Worm (Caenorhabditis elegans): ENCODE data around the gene rpn-13.

rpn-13 gene

ce11 chrIII:6374947-6375415 is 33.3 kb upstream of the rpn-13 start, which contains the start of the genes rps-13 and nfx-1 (continued):
- TF ChIP-seq nfya-2 (GFP tag; IDR thresholded peaks at IDR 0.05) = no peak
- no peak for TF ChIP-seq hsf-1 (GFP tag; IDR thresholded peaks at IDR 0.05)
- peak; percentile 41 for TF ChIP-seq lin-54 (GFP tag; optimal IDR thresholded peaks at IDR 0.05)
- no peak for TF ChIP-seq snpc-1.1 (tag; optimal IDR thresholded peaks at IDR 0.05; ENCODE audit: insufficient read depth)
- TF ChIP-seq K11D2.4 (GFP tag; IDR thresholded peaks at IDR 0.05) = no peak
- TF ChIP-seq mxl-1 (tag; optimal IDR thresholded peaks at IDR 0.05) = no peak
- TF ChIP-seq K12H6.12 (tag; optimal IDR thresholded peaks at IDR 0.05) = peak; percentile 8
- no peak for TF ChIP-seq bed-1 (GFP tag; IDR thresholded peaks at IDR 0.05)
- no peak for TF ChIP-seq unc-62 (GFP tag; optimal IDR thresholded peaks at IDR 0.05)
- TF ChIP-seq nhr-120 (GFP tag; IDR thresholded peaks at IDR 0.05) = no peak
- TF ChIP-seq mcd-1 (GFP tag; IDR thresholded peaks at IDR 0.05) = peak; percentile 40; the same call in 1 of the 2 replicates
- no peak for TF ChIP-seq F57A8.1 (GFP tag; optimal IDR thresholded peaks at IDR 0.05)
- TF ChIP-seq madf-10 (tag; optimal IDR thresholded peaks at IDR 0.05) = no peak

DNA sequence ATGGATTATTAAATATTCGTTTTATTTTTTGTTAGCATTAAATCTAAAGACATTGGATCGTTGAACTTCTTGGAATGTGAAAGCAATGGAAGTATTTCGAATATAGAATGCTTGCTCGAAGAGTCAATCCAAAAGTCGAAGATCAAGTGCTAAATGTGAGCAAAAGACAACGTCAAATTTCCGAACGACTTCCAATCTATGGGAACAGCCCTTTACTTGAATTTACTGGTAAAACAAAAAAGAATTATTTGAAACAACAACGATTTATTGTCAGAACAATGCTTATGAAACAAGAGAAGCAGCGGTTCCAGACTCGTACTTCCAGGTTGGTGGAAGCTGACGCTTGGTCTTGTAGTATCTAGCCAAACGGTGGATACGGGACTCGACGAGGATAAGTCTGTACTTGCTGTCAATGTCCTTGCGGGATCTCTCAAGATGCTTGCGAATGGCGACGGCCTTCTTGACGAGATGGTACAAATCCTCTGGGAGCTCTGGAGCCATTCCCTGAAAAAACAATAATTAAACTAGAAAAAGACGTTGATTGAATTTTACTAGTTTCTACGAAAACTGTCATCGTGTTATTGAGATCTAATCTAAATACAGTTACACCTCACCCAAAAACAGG is 32.2 kb upstream of the rpn-13 start:
- peak; percentile 80 for TF ChIP-seq lin-26 (GFP tag; IDR thresholded peaks at IDR 0.05)
- TF ChIP-seq ceh-40 (GFP tag; IDR thresholded peaks at IDR 0.05) = peak; percentile 34; the same call in 1 of the 2 replicates
- TF ChIP-seq sptf-2 (GFP tag; optimal IDR thresholded peaks at IDR 0.05) = peak; percentile 49
- TF ChIP-seq lir-1 (GFP tag; conservative IDR thresholded peaks at IDR 0.05) = no peak
- TF ChIP-seq lin-40 (tag; optimal IDR thresholded peaks at IDR 0.05) = no peak
- TF ChIP-seq die-1 (tag; optimal IDR thresholded peaks at IDR 0.05) = peak; percentile 76
- TF ChIP-seq C06A6.2 (GFP tag; conservative IDR thresholded peaks at IDR 0.05) = no peak
- peak; percentile 67 for TF ChIP-seq snpc-1.1 (tag; optimal IDR thresholded peaks at IDR 0.05; ENCODE audit: insufficient read depth)
- TF ChIP-seq Y53G8AR.9 (GFP tag; conservative IDR thresholded peaks at IDR 0.05) = peak; percentile 86
- TF ChIP-seq athp-1 (tag; optimal IDR thresholded peaks at IDR 0.05) = peak; percentile 76
- no peak for TF ChIP-seq rpc-1 (optimal IDR thresholded peaks at IDR 0.05)
- TF ChIP-seq rpc-1 (tag; optimal IDR thresholded peaks at IDR 0.05) = peak; percentile 11
- TF ChIP-seq tbx-9 (tag; optimal IDR thresholded peaks at IDR 0.05; ENCODE audit: borderline replicate concordance) = no peak
- TF ChIP-seq nhr-27 (tag; optimal IDR thresholded peaks at IDR 0.05) = no peak
- TF ChIP-seq B0336.3 (GFP tag; IDR thresholded peaks at IDR 0.05) = peak; percentile 98
- peak; percentile 60 for TF ChIP-seq tbp1 (GFP tag; optimal IDR thresholded peaks at IDR 0.05)
- peak; percentile 99 for TF ChIP-seq him-1 (tag; optimal IDR thresholded peaks at IDR 0.05)
- TF ChIP-seq mel-28 (tag; optimal IDR thresholded peaks at IDR 0.05; ENCODE audit: borderline replicate concordance) = no peak
- TF ChIP-seq egrh-3 (GFP tag; IDR thresholded peaks at IDR 0.05) = no peak
- peak; percentile 57 for TF ChIP-seq T26A5.8 (tag; optimal IDR thresholded peaks at IDR 0.05)
- TF ChIP-seq zfh-2 (GFP tag; conservative IDR thresholded peaks at IDR 0.05) = no peak; the same call in 1 of the 2 replicates
- no peak for TF ChIP-seq ztf-22 (GFP tag; optimal IDR thresholded peaks at IDR 0.05)
- no peak for TF ChIP-seq ama-1 (optimal IDR thresholded peaks at IDR 0.05)
- TF ChIP-seq ama-1 (GFP tag; optimal IDR thresholded peaks at IDR 0.05) = peak in 1 of 2 experiments; percentile 82
- no peak for TF ChIP-seq egl-18 (GFP tag; IDR thresholded peaks at IDR 0.05)
- TF ChIP-seq cebp-1 (GFP tag; IDR thresholded peaks at IDR 0.05) = no peak
- peak; percentile 65 for TF ChIP-seq cebp-1 (tag; optimal IDR thresholded peaks at IDR 0.05)
- TF ChIP-seq bed-1 (GFP tag; IDR thresholded peaks at IDR 0.05) = no peak
- TF ChIP-seq F55B11.4 (tag; optimal IDR thresholded peaks at IDR 0.05; ENCODE audit: borderline replicate concordance, insufficient read depth) = no peak
- TF ChIP-seq D2030.7 (GFP tag; IDR thresholded peaks at IDR 0.05) = peak; percentile 58
- TF ChIP-seq Y79H2A.3 (GFP tag; conservative IDR thresholded peaks at IDR 0.05) = peak; percentile 69; the same call in 1 of the 2 replicates
- TF ChIP-seq hrde-1 (tag; optimal IDR thresholded peaks at IDR 0.05; ENCODE audit: borderline replicate concordance) = peak; percentile 98
- TF ChIP-seq T07F8.4 (tag; optimal IDR thresholded peaks at IDR 0.05) = peak; percentile 51
- peak; percentile 82 for TF ChIP-seq dox-1 (GFP tag; IDR thresholded peaks at IDR 0.05)
- peak; percentile 20 for TF ChIP-seq attf-5 (GFP tag; optimal IDR thresholded peaks at IDR 0.05)
- TF ChIP-seq efl-1 (GFP tag; optimal IDR thresholded peaks at IDR 0.05) = peak; percentile 28
- peak; percentile 14 for TF ChIP-seq mes-4 (tag; optimal IDR thresholded peaks at IDR 0.05)

Data from whole organism, young adult.